Fruit fly (Drosophila melanogaster) whole organism, embryonic: ENCODE data around the gene cwo.
"Not testable (repeated sequence)": the region's sequence is repeated elsewhere in the genome, so short reads cannot be mapped to it uniquely, and the experiment has no call there.

ENCODE experiments used
- CG8089 ChIP-seq: fragments of 200-800 bp; sonication (Bioruptor generic); optimal IDR thresholded peaks from 3 replicates; lab custom pipeline; 2016; ENCODE audit warnings: missing biosample characterization, missing genetic modification characterization
- HLHmδ ChIP-seq: fragments of 200-800 bp; sonication (Bioruptor generic); optimal IDR thresholded peaks from 2 replicates; lab custom pipeline; 2018; ENCODE audit warnings: missing biosample characterization, mild to moderate bottlenecking, missing genetic modification characterization, moderate library complexity
- ara ChIP-seq: fragments of 200-800 bp; sonication (Bioruptor generic); IDR thresholded peaks from 2 replicates; pipeline ENCODE4 v1.3.6; 2022; ENCODE audit warnings: missing biosample characterization, missing genetic modification characterization
- pfk ChIP-seq: fragments of 200-800 bp; sonication (Bioruptor generic); optimal IDR thresholded peaks from 2 replicates; lab custom pipeline; 2018; ENCODE audit warnings: missing biosample characterization, mild to moderate bottlenecking, missing genetic modification characterization, moderate library complexity

DNA sequence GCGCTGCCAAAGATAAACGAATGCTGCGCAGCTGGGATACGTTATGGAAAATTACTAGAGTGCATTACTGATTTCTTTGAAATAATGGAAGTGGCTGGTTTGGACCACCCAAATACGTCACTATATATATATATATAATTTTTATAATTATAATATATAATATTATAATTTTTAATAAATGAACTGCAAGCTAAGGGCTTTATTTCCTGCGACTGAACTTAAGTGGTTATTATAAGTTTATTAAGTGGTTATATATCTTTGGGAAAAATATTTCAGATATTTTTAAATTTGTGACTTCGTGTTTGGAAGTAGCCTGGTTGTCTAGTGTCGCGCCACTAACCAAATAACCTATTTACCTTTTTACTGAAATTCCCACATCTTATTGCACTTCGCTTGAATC lies 39.6 kb upstream of the cwo start, which contains the start of gene CG31406:
- not testable (repeated sequence) for TF ChIP-seq CG8089 (GFP tag; lab: Kevin White, UChicago); ara (GFP tag; lab: Robert Waterston, UW); HLHmδ; pfk
